Worm (Caenorhabditis elegans): Measurements from ENCODE around the gene F26A1.4.

- TF ChIP-seq tbx-2 (tag; optimal IDR thresholded peaks at IDR 0.05) (no peak), ceh-34 (tag; optimal IDR thresholded peaks at IDR 0.05) (no peak), pqm-1 (tag; optimal IDR thresholded peaks at IDR 0.05) (no peak), K02D7.2 (tag; optimal IDR thresholded peaks at IDR 0.05) (no peak), ref-2 (tag; optimal IDR thresholded peaks at IDR 0.05) (no peak), ceh-30 (tag; optimal IDR thresholded peaks at IDR 0.05) (no peak), nhr-232 (tag; optimal IDR thresholded peaks at IDR 0.05) (no peak), dve-1 (tag; optimal IDR thresholded peaks at IDR 0.05) (no peak)
Observed at ce11 chrIII:4850139-4850538, 32.8 kb downstream of the F26A1.4 start, which contains the start of gene F26A1.1.
